Worm (Caenorhabditis elegans) whole organism, mixed stage, embryonic: Measurements from ENCODE around the gene F53B3.6.

Experiments used
- elt-1 ChIP-seq: sonication (generic microtip); optimal IDR thresholded peaks from 2 replicates; lab custom pipeline; 2017; ENCODE audit warnings: missing genetic modification characterization, mild to moderate bottlenecking, missing compliant biosample characterization, antibody characterized with exemption, moderate library complexity, borderline replicate concordance; ENCODE audit not compliant: insufficient read depth
- lin-13 ChIP-seq: fragments of 150-350 bp; optimal IDR thresholded peaks from 2 replicates; lab custom pipeline; 2014; ENCODE audit warnings: missing biosample characterization, missing genetic modification characterization
- lsy-2 ChIP-seq: fragments of 150-350 bp; optimal IDR thresholded peaks from 2 replicates; lab custom pipeline; 2014; ENCODE audit warnings: missing biosample characterization, missing genetic modification characterization
- mep-1 ChIP-seq: fragments of 150-350 bp; optimal IDR thresholded peaks from 2 replicates; lab custom pipeline; 2017; ENCODE audit warnings: missing biosample characterization, missing genetic modification reagents, missing genetic modification characterization, inconsistent platforms
- nhr-12 ChIP-seq: fragments of 150-350 bp; optimal IDR thresholded peaks from 2 replicates; lab custom pipeline; 2014; ENCODE audit warnings: missing biosample characterization, missing genetic modification characterization
- nhr-76 ChIP-seq: sonication (generic microtip); optimal IDR thresholded peaks from 2 replicates; lab custom pipeline; 2017; ENCODE audit warnings: missing biosample characterization, missing genetic modification characterization
- snpc-4 ChIP-seq: fragments of 150-350 bp; optimal IDR thresholded peaks from 2 replicates; lab custom pipeline; 2014; ENCODE audit warnings: missing biosample characterization, missing genetic modification characterization
- sptf-1 ChIP-seq: sonication (generic microtip); optimal IDR thresholded peaks from 2 replicates; lab custom pipeline; 2017; ENCODE audit warnings: mild to moderate bottlenecking, missing genetic modification characterization, moderate library complexity, missing compliant biosample characterization
- ztf-11 ChIP-seq: fragments of 150-350 bp; optimal IDR thresholded peaks from 2 replicates; lab custom pipeline; 2014; ENCODE audit warnings: missing biosample characterization, missing genetic modification characterization

DNA sequence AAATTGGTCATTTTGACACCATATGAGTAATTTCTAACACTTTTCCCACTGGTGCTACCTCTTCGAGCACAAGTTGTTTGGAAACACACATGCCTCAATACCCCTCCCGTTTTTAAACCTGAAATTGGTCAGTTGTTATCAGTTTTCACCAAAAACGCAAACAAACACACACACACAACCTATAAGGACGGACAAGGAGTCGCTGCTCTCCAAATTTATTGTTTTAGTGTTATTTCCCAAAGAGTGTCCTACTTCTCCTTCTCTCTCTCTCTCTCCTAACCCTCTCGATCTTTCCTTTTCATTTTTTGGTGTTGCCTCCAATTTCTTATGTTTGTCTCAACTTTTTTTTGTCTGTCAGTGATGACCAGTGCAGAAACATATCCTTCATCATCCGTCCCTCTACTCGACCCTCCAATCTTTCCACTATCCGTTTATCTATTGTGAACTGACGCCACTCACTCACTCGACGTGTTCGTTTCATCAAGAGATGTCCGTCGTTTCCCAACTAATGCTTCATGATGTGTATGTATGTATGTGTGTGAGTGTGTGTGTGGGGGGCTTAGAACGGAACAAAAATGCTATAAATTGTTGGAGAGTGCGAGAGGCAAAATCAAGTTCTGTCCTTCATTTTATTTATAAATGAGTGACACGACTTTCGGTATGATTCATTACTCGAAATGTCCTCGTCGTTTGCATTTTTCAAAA is 39.8 kb downstream of the F53B3.6 start:
- TF ChIP-seq snpc-4 (tag; lab: Kevin White, UChicago): no peak
- no peak for TF ChIP-seq mep-1 (tag; lab: Kevin White, UChicago)
- TF ChIP-seq sptf-1: no peak
- no peak for TF ChIP-seq elt-1 (tag; lab: Kevin White, UChicago)
- TF ChIP-seq nhr-12 (tag; lab: Kevin White, UChicago): no peak
- no peak for TF ChIP-seq ztf-11 (tag; lab: Kevin White, UChicago)
- no peak for TF ChIP-seq nhr-76 (tag; lab: Kevin White, UChicago)
- no peak for TF ChIP-seq lsy-2 (tag; lab: Kevin White, UChicago)
- TF ChIP-seq lin-13 (tag; lab: Kevin White, UChicago): no peak
